Fruit fly (Drosophila melanogaster): ENCODE data around the gene CG4080.

CG4080 gene

DNA sequence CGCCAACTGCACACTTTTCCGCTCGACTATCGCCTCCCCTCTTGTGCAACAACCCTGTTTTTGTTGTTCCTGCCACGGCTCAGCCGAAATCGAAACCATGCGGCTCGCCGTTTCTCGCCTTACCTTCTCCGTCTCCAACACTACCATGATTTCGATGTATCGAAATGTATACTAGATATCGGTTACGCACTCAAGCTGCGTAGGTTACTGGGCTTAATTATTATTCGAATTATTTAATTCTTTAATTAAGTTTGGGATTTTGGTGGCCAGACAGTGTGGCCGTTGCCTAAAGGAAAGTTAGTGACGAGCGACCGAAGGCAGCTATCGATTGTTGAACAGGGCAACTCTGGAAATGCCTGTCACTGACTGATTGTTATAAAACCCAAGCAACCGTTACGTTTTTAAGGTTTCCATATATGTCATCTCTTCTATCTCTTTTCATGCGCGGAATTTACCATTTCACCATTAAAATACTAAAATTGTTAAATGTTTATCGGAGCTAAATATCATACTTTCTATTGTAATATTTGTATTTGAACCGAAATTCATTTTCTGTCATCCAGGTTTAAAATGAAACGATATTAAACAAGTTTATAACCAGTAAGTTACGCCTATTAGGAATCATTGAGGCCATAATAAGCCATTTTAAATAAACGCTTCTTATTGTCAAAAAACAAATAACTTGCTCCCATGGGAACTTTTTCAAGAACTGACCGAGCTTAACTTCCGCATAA lies 3.3 kb upstream of the CG4080 start, which contains the start of gene eIF4E1 (continued):
- TF ChIP-seq slbo (GFP tag; IDR thresholded peaks at IDR 0.05) (peak; percentile 65; the same call in 1 of the 2 replicates), CG13894 (tag; optimal IDR thresholded peaks at IDR 0.05) (peak; percentile 31), bab2 (GFP tag; optimal IDR thresholded peaks at IDR 0.05) (no peak), Dek (tag; optimal IDR thresholded peaks at IDR 0.05) (peak; percentile 1), HLH54F (GFP tag; optimal IDR thresholded peaks at IDR 0.05) (peak; percentile 29), Dp (GFP tag; optimal IDR thresholded peaks at IDR 0.05) (peak; percentile 54), ERR (GFP tag; optimal IDR thresholded peaks at IDR 0.05) (peak; percentile 3), nmo (GFP tag; optimal IDR thresholded peaks at IDR 0.05) (peak; percentile 53), CG10147 (GFP tag; optimal IDR thresholded peaks at IDR 0.05) (peak; percentile 14), dpn (GFP tag; optimal IDR thresholded peaks at IDR 0.05) (peak in 1 of 2 experiments; percentile 62), CoRest (tag; optimal IDR thresholded peaks at IDR 0.05) (peak; percentile 61), CG33213 (GFP tag; optimal IDR thresholded peaks at IDR 0.05) (peak; percentile 75), croc (GFP tag; conservative IDR thresholded peaks at IDR 0.05) (no peak), dm (GFP tag; optimal IDR thresholded peaks at IDR 0.05) (peak; percentile 61), Xbp1 (GFP tag; optimal IDR thresholded peaks at IDR 0.05) (peak; percentile 46), CG16813 (GFP tag; IDR thresholded peaks at IDR 0.05; ENCODE audit: partially characterized antibody) (peak; percentile 82), phol (tag; optimal IDR thresholded peaks at IDR 0.05) (peak; percentile 62), Elba2 (GFP tag; optimal IDR thresholded peaks at IDR 0.05) (peak; percentile 75), CG9797 (GFP tag; optimal IDR thresholded peaks at IDR 0.05) (peak; percentile 91), CG9437 (GFP tag; optimal IDR thresholded peaks at IDR 0.05) (peak; percentile 96), CG4707 (GFP tag; optimal IDR thresholded peaks at IDR 0.05) (no peak), CG9932 (GFP tag; IDR thresholded peaks at IDR 0.05) (peak; percentile 31; the same call in 1 of the 2 replicates), Scr (GFP tag; IDR thresholded peaks at IDR 0.05; ENCODE audit: partially characterized antibody) (peak; percentile 76), pzg (GFP tag; optimal IDR thresholded peaks at IDR 0.05) (peak; percentile 94), CG12236 (GFP tag; optimal IDR thresholded peaks at IDR 0.05) (no peak)

DNA sequence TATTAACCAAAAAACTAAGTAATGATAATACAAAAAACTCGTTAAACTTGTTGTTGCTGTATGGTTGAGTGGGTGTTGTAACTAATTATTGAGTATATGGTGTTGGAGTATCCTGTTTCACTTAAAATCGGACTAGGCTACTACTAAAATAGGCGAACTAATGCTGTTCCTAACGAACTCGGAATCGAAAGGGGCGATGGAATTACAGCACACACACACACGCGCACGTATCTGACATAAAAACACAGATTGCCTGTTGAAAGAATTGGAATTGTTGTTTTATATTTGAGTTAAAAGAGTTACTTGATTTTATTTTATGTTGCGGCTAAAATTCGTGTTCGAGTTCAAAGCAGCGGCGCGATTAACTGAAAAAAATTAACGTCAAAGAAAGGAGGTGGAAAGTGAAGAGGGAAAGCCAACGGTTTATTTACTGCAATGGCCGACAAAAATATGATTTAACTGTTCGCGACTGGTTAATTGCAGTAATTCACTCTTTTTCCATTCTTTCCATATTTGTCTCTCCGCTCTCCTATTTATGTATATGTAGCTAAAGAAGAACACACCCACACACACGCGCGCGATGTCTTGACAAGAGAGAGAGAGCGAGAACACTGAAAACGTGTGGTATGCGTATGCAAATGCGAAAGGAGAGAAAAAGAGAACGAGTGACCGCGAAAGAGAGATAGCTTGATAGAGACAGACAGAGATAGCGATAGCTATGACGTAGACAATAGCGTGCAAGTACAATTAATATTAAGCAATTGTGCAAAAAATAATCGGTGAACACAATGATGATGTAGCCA lies 2.5 kb upstream of the CG4080 start:
- TF ChIP-seq Six4 (GFP tag; optimal IDR thresholded peaks at IDR 0.05): no peak
- TF ChIP-seq CG7987 (GFP tag; optimal IDR thresholded peaks at IDR 0.05): no peak
- TF ChIP-seq CG17385 (GFP tag; optimal IDR thresholded peaks at IDR 0.05): peak; percentile 11
- TF ChIP-seq CG12071 (GFP tag; optimal IDR thresholded peaks at IDR 0.05): no peak
- TF ChIP-seq Abd-B (GFP tag; optimal IDR thresholded peaks at IDR 0.05): no peak
- no peak for TF ChIP-seq trem (tag; optimal IDR thresholded peaks at IDR 0.05)
- peak; percentile 39 for TF ChIP-seq kni (GFP tag; optimal IDR thresholded peaks at IDR 0.05)
- TF ChIP-seq NC2β (GFP tag; optimal IDR thresholded peaks at IDR 0.05): no peak
- TF ChIP-seq yki (optimal IDR thresholded peaks at IDR 0.05): peak; percentile 55
- no peak for TF ChIP-seq Dad (GFP tag; optimal IDR thresholded peaks at IDR 0.05)
- TF ChIP-seq sug (tag; optimal IDR thresholded peaks at IDR 0.05): peak; percentile 76
- TF ChIP-seq usp (GFP tag; optimal IDR thresholded peaks at IDR 0.05): no peak
- TF ChIP-seq amos (GFP tag; IDR thresholded peaks at IDR 0.05; ENCODE audit: partially characterized antibody): no peak
- TF ChIP-seq Bdp1 (GFP tag; optimal IDR thresholded peaks at IDR 0.05): no peak
- TF ChIP-seq CG11398 (GFP tag; optimal IDR thresholded peaks at IDR 0.05): no peak
- TF ChIP-seq lbe (GFP tag; optimal IDR thresholded peaks at IDR 0.05): peak; percentile 14
- TF ChIP-seq CG2678 (tag; optimal IDR thresholded peaks at IDR 0.05): no peak
- TF ChIP-seq CoRest (tag; optimal IDR thresholded peaks at IDR 0.05): no peak
- TF ChIP-seq Sox102F (GFP tag; optimal IDR thresholded peaks at IDR 0.05): no peak
- TF ChIP-seq CG12391 (tag; optimal IDR thresholded peaks at IDR 0.05): no peak
- no peak for TF ChIP-seq nerfin-1 (tag; optimal IDR thresholded peaks at IDR 0.05)
- TF ChIP-seq lab (GFP tag; optimal IDR thresholded peaks at IDR 0.05): no peak
- TF ChIP-seq Nf-YA (GFP tag; IDR thresholded peaks at IDR 0.05): no peak
- no peak for TF ChIP-seq Sox100B (GFP tag; optimal IDR thresholded peaks at IDR 0.05)

Measured in whole organism, embryonic.